Worm (Caenorhabditis elegans): Measurements from ENCODE around the gene F19H6.4.

Gene F19H6.4

DNA sequence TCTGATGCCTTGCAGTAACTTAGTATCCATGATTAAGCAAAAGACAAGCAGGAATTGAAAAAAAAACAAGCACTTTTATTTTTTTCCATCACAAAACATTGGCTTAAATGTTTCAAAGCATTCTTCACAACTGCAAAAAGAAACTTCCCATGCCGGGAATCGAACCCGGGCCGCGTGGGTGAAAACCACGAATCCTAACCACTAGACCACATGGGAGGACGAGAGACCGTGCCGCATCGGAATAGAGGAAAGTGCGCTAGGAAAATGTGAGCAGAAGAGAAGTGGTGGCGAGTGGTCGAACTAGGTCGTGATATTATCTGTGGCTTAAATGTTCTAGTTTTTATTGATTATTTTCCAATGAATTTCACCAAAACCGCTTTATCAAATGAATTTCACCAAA, 2.0 kb downstream of the F19H6.4 start (continued):
- no peak for TF ChIP-seq sptf-1 (tag; optimal IDR thresholded peaks at IDR 0.05)
- TF ChIP-seq C34B4.2 (tag; optimal IDR thresholded peaks at IDR 0.05), result no peak
- no peak for TF ChIP-seq xbp-1 (tag; optimal IDR thresholded peaks at IDR 0.05)
- TF ChIP-seq jun-1 (tag; optimal IDR thresholded peaks at IDR 0.05), result no peak
- no peak for TF ChIP-seq isw-1 (GFP tag; IDR thresholded peaks at IDR 0.05)
- TF ChIP-seq lin-15B (tag; optimal IDR thresholded peaks at IDR 0.05), result no peak
- no peak for TF ChIP-seq zip-4 (GFP tag; optimal IDR thresholded peaks at IDR 0.05)
- TF ChIP-seq nhr-84 (tag; optimal IDR thresholded peaks at IDR 0.05), result no peak
- TF ChIP-seq skn-1 (tag; optimal IDR thresholded peaks at IDR 0.05), result peak; percentile 33
- TF ChIP-seq ztf-4 (tag; optimal IDR thresholded peaks at IDR 0.05), result no peak
- peak; percentile 73 for TF ChIP-seq snu-23 (GFP tag; optimal IDR thresholded peaks at IDR 0.05)
- no peak for TF ChIP-seq lin-39 (tag; optimal IDR thresholded peaks at IDR 0.05)
- TF ChIP-seq F16B12.6 (tag; optimal IDR thresholded peaks at IDR 0.05), result no peak
- TF ChIP-seq nhr-19 (GFP tag; conservative IDR thresholded peaks at IDR 0.05), result peak; percentile 56
- peak; percentile 43 for TF ChIP-seq nhr-85 (tag)
- TF ChIP-seq nhr-76 (tag; optimal IDR thresholded peaks at IDR 0.05), result no peak
- no peak for TF ChIP-seq nhr-11 (tag; optimal IDR thresholded peaks at IDR 0.05)
- 0 out of 2 replicates have a peak, but pooled peaks have one; percentile 20 for TF ChIP-seq mab-9 (GFP tag; IDR thresholded peaks at IDR 0.05)
- peak; percentile 74 for TF ChIP-seq rnt-1 (tag; optimal IDR thresholded peaks at IDR 0.05)
- no peak for TF ChIP-seq nhr-12 (tag; optimal IDR thresholded peaks at IDR 0.05)
- TF ChIP-seq mep-1 (tag; optimal IDR thresholded peaks at IDR 0.05), result peak; percentile 57
- no peak for TF ChIP-seq efl-3 (GFP tag; optimal IDR thresholded peaks at IDR 0.05)
- no peak for TF ChIP-seq vab-15 (tag; optimal IDR thresholded peaks at IDR 0.05)
- no peak for TF ChIP-seq elt-2 (tag; optimal IDR thresholded peaks at IDR 0.05)
- no peak for TF ChIP-seq hlh-4 (tag; optimal IDR thresholded peaks at IDR 0.05)
- TF ChIP-seq irx-1 (tag; optimal IDR thresholded peaks at IDR 0.05), result peak; percentile 22
- TF ChIP-seq efl-1 (optimal IDR thresholded peaks at IDR 0.05), result peak in 1 of 2 experiments; percentile 11
- no peak for TF ChIP-seq efl-1 (GFP tag; optimal IDR thresholded peaks at IDR 0.05 in 1 of 2)
- no peak for TF ChIP-seq fkh-4 (tag; optimal IDR thresholded peaks at IDR 0.05; ENCODE audit: borderline replicate concordance)
- peak; percentile 36 to 61 (median 61) for TF ChIP-seq ceh-82 (tag; optimal IDR thresholded peaks at IDR 0.05)
- TF ChIP-seq nhr-90 (tag; optimal IDR thresholded peaks at IDR 0.05; ENCODE audit: poor library complexity), result peak; percentile 17
- no peak for TF ChIP-seq lsy-2 (tag; optimal IDR thresholded peaks at IDR 0.05)
- TF ChIP-seq fos-1 (tag; optimal IDR thresholded peaks at IDR 0.05), result no peak
- TF ChIP-seq C04F5.9 (tag; optimal IDR thresholded peaks at IDR 0.05), result no peak
- no peak for TF ChIP-seq hlh-17 (GFP tag; optimal IDR thresholded peaks at IDR 0.05; ENCODE audit: borderline replicate concordance)
- TF ChIP-seq blmp-1 (tag; optimal IDR thresholded peaks at IDR 0.05), result no peak
- no peak for TF ChIP-seq sox-4 (tag; optimal IDR thresholded peaks at IDR 0.05)
- TF ChIP-seq ceh-88 (GFP tag; IDR thresholded peaks at IDR 0.05), result peak; percentile 22; the same call in 1 of the 2 replicates
- TF ChIP-seq ztf-11 (tag; optimal IDR thresholded peaks at IDR 0.05), result no peak
- TF ChIP-seq zag-1 (tag; optimal IDR thresholded peaks at IDR 0.05), result no peak
- no peak for TF ChIP-seq aha-1 (tag; optimal IDR thresholded peaks at IDR 0.05)
- peak; percentile 11 for TF ChIP-seq lin-13 (GFP tag; optimal IDR thresholded peaks at IDR 0.05)
- no peak for TF ChIP-seq pax-3 (tag; optimal IDR thresholded peaks at IDR 0.05)
- TF ChIP-seq C16A3.4 (tag; optimal IDR thresholded peaks at IDR 0.05), result peak; percentile 41
- no peak for TF ChIP-seq nhr-47 (tag; optimal IDR thresholded peaks at IDR 0.05)
- peak; percentile 29 for TF ChIP-seq unc-130 (tag; optimal IDR thresholded peaks at IDR 0.05)
- no peak for TF ChIP-seq ces-1 (GFP tag; optimal IDR thresholded peaks at IDR 0.05)
- no peak for TF ChIP-seq unc-98 (GFP tag; IDR thresholded peaks at IDR 0.05)
- TF ChIP-seq sup-37 (GFP tag; optimal IDR thresholded peaks at IDR 0.05), result no peak
- TF ChIP-seq nhr-71 (tag; optimal IDR thresholded peaks at IDR 0.05), result peak; percentile 47
- TF ChIP-seq ceh-90 (tag; optimal IDR thresholded peaks at IDR 0.05), result no peak
